Worm (Caenorhabditis elegans) whole organism, L2 larva: Measurements from ENCODE around the gene comt-1.

Experiments used
- C34F6.9 ChIP-seq: fragments of 150-350 bp; optimal IDR thresholded peaks from 2 replicates; lab custom pipeline; 2014; ENCODE audit warnings: missing biosample characterization, missing genetic modification characterization
- F13H6.1 ChIP-seq: sonication (generic microtip); optimal IDR thresholded peaks from 2 replicates; lab custom pipeline; 2016; ENCODE audit warnings: missing genetic modification characterization, missing compliant biosample characterization
- R02D3.7 ChIP-seq: fragments of 150-350 bp; optimal IDR thresholded peaks from 2 replicates; lab custom pipeline; 2014; ENCODE audit warnings: missing biosample characterization, missing genetic modification characterization
- Y55F3AM.14 ChIP-seq: fragments of 200-800 bp; sonication (Bioruptor generic); optimal IDR thresholded peaks from 2 replicates; lab custom pipeline; 2018; ENCODE audit warnings: mild to moderate bottlenecking, missing genetic modification characterization, missing compliant biosample characterization
- ZK546.5 ChIP-seq: sonication (generic microtip); optimal IDR thresholded peaks from 2 replicates; lab custom pipeline; 2017; ENCODE audit warnings: missing biosample characterization, missing genetic modification characterization
- alr-1 ChIP-seq: fragments of 150-350 bp; optimal IDR thresholded peaks from 2 replicates; lab custom pipeline; 2014; ENCODE audit warnings: missing biosample characterization, missing genetic modification characterization
- aly-2 ChIP-seq: fragments of 150-350 bp; optimal IDR thresholded peaks from 2 replicates; lab custom pipeline; 2014; ENCODE audit warnings: missing biosample characterization, missing genetic modification characterization
- ama-1 ChIP-seq: fragments of 150-350 bp; optimal IDR thresholded peaks from 2 replicates; lab custom pipeline; 2018; ENCODE audit warnings: inconsistent platforms
- blmp-1 ChIP-seq: sonication (generic microtip); optimal IDR thresholded peaks from 2 replicates; lab custom pipeline; 2017; ENCODE audit warnings: missing genetic modification characterization, mild to moderate bottlenecking, missing compliant biosample characterization, antibody characterized with exemption, moderate library complexity; ENCODE audit not compliant: insufficient read depth
- ceh-16 ChIP-seq: fragments of 150-350 bp; optimal IDR thresholded peaks from 2 replicates; lab custom pipeline; 2014; ENCODE audit warnings: missing biosample characterization, missing genetic modification characterization
- ceh-82 ChIP-seq: fragments of 150-350 bp; optimal IDR thresholded peaks from 2 replicates; lab custom pipeline; 2014; ENCODE audit warnings: missing biosample characterization, missing genetic modification characterization
- crh-2 ChIP-seq: sonication (generic microtip); optimal IDR thresholded peaks from 2 replicates; lab custom pipeline; 2017; ENCODE audit warnings: missing biosample characterization, missing genetic modification characterization
- dmd-4 ChIP-seq: sonication (generic microtip); optimal IDR thresholded peaks from 2 replicates; lab custom pipeline; 2017; ENCODE audit warnings: missing biosample characterization, missing genetic modification characterization
- egl-27 ChIP-seq: sonication (generic microtip); optimal IDR thresholded peaks from 3 replicates; lab custom pipeline; 2017; ENCODE audit warnings: missing biosample characterization, missing genetic modification reagents, missing genetic modification characterization
- elt-1 ChIP-seq: fragments of 150-350 bp; optimal IDR thresholded peaks from 2 replicates; lab custom pipeline; 2014; ENCODE audit warnings: missing biosample characterization, missing genetic modification characterization
- elt-3 ChIP-seq: sonication (generic microtip); optimal IDR thresholded peaks from 2 replicates; lab custom pipeline; 2017; ENCODE audit warnings: missing biosample characterization, missing genetic modification characterization
- fos-1 ChIP-seq: fragments of 150-350 bp; optimal IDR thresholded peaks from 2 replicates; lab custom pipeline; 2014; ENCODE audit warnings: missing biosample characterization, missing genetic modification characterization
- gmeb-1 ChIP-seq: fragments of 150-350 bp; optimal IDR thresholded peaks from 2 replicates; lab custom pipeline; 2014; ENCODE audit warnings: missing biosample characterization, missing genetic modification characterization
- lin-11 ChIP-seq: fragments of 150-350 bp; sonication (generic microtip); optimal IDR thresholded peaks from 2 replicates; lab custom pipeline; 2014; ENCODE audit warnings: missing biosample characterization, missing genetic modification characterization, inconsistent platforms, mixed read lengths
- lin-13 ChIP-seq: fragments of 150-350 bp; optimal IDR thresholded peaks from 2 replicates; lab custom pipeline; 2014; ENCODE audit warnings: missing biosample characterization, missing genetic modification reagents, missing genetic modification characterization
- lin-39 ChIP-seq: fragments of 150-350 bp; optimal IDR thresholded peaks from 2 replicates; lab custom pipeline; 2014; ENCODE audit warnings: missing biosample characterization, missing genetic modification reagents, missing genetic modification characterization
- lsy-2 ChIP-seq, 2 experiments: fragments of 150-350 bp in 1 of 2; sonication (generic microtip) in 1 of 2; optimal IDR thresholded peaks; 2 replicates each; lab custom pipeline; 2014 to 2017; ENCODE audit warnings: missing biosample characterization in 2 of 2, missing genetic modification characterization in 2 of 2
- mab-5 ChIP-seq: fragments of 150-350 bp; optimal IDR thresholded peaks from 2 replicates; lab custom pipeline; 2014; ENCODE audit warnings: missing biosample characterization, missing genetic modification characterization
- mbf-1 ChIP-seq: sonication (generic microtip); optimal IDR thresholded peaks from 2 replicates; lab custom pipeline; 2017; ENCODE audit warnings: missing biosample characterization, missing genetic modification characterization
- mdl-1 ChIP-seq, 2 experiments: fragments of 150-350 bp in 1 of 2; sonication (generic microtip) in 1 of 2; optimal IDR thresholded peaks; 2 replicates each; lab custom pipeline; 2017; ENCODE audit warnings: missing biosample characterization in 2 of 2, missing genetic modification characterization in 2 of 2
- nhr-10 ChIP-seq: sonication (generic microtip); optimal IDR thresholded peaks from 2 replicates; lab custom pipeline; 2017; ENCODE audit warnings: missing biosample characterization, missing genetic modification characterization
- nhr-11 ChIP-seq: fragments of 150-350 bp; optimal IDR thresholded peaks from 2 replicates; lab custom pipeline; 2014; ENCODE audit warnings: missing biosample characterization, missing genetic modification characterization
- nhr-12 ChIP-seq: fragments of 150-350 bp; optimal IDR thresholded peaks from 2 replicates; lab custom pipeline; 2014; ENCODE audit warnings: missing biosample characterization, missing genetic modification characterization
- nhr-129 ChIP-seq: fragments of 150-350 bp; optimal IDR thresholded peaks from 2 replicates; lab custom pipeline; 2014; ENCODE audit warnings: missing biosample characterization, missing genetic modification characterization
- nhr-21 ChIP-seq: fragments of 150-350 bp; optimal IDR thresholded peaks from 2 replicates; lab custom pipeline; 2014; ENCODE audit warnings: missing biosample characterization, missing genetic modification characterization
- nhr-23 ChIP-seq: fragments of 150-350 bp; optimal IDR thresholded peaks from 2 replicates; lab custom pipeline; 2014; ENCODE audit warnings: missing biosample characterization, missing genetic modification reagents, missing genetic modification characterization
- nhr-237 ChIP-seq: fragments of 150-350 bp; optimal IDR thresholded peaks from 2 replicates; lab custom pipeline; 2014; ENCODE audit warnings: missing biosample characterization, missing genetic modification characterization
- nhr-25 ChIP-seq: fragments of 150-350 bp; sonication (generic microtip); optimal IDR thresholded peaks from 3 replicates; lab custom pipeline; 2014; ENCODE audit warnings: missing biosample characterization, missing genetic modification characterization
- nhr-6 ChIP-seq: fragments of 150-350 bp; optimal IDR thresholded peaks from 2 replicates; lab custom pipeline; 2014; ENCODE audit warnings: missing biosample characterization, missing genetic modification characterization
- nhr-77 ChIP-seq: fragments of 150-350 bp; optimal IDR thresholded peaks from 2 replicates; lab custom pipeline; 2014; ENCODE audit warnings: missing biosample characterization, missing genetic modification characterization
- peb-1 ChIP-seq: fragments of 150-350 bp; optimal IDR thresholded peaks from 2 replicates; lab custom pipeline; 2014; ENCODE audit warnings: missing biosample characterization, missing genetic modification characterization
- sem-4 ChIP-seq: fragments of 150-350 bp; optimal IDR thresholded peaks from 2 replicates; lab custom pipeline; 2014; ENCODE audit warnings: missing biosample characterization, missing genetic modification reagents, missing genetic modification characterization
- skn-1 ChIP-seq: sonication (generic microtip); optimal IDR thresholded peaks from 2 replicates; lab custom pipeline; 2017; ENCODE audit warnings: missing biosample characterization, missing genetic modification characterization
- sma-3 ChIP-seq: sonication (generic microtip); optimal IDR thresholded peaks from 2 replicates; lab custom pipeline; 2016; ENCODE audit warnings: missing genetic modification reagents, missing genetic modification characterization, missing compliant biosample characterization
- sma-9 ChIP-seq, 2 experiments: fragments of 150-350 bp in 1 of 2; sonication (generic microtip) in 1 of 2; optimal IDR thresholded peaks; 2 replicates each; lab custom pipeline; 2014 to 2016; ENCODE audit warnings: missing genetic modification characterization in 2 of 2, mild to moderate bottlenecking in 1 of 2, missing biosample characterization in 1 of 2, missing compliant biosample characterization in 1 of 2, missing genetic modification reagents in 1 of 2, moderate library complexity in 1 of 2
- snpc-4 ChIP-seq: fragments of 150-350 bp; optimal IDR thresholded peaks from 2 replicates; lab custom pipeline; 2014; ENCODE audit warnings: missing biosample characterization, missing genetic modification characterization
- unc-39 ChIP-seq: fragments of 150-350 bp; optimal IDR thresholded peaks from 2 replicates; lab custom pipeline; 2014; ENCODE audit warnings: missing biosample characterization, missing genetic modification characterization
- unc-55 ChIP-seq: fragments of 150-350 bp; sonication (generic microtip); optimal IDR thresholded peaks from 3 replicates; lab custom pipeline; 2014; ENCODE audit warnings: missing biosample characterization, missing genetic modification reagents, missing genetic modification characterization
- unc-62 ChIP-seq: fragments of 150-350 bp; optimal IDR thresholded peaks from 2 replicates; lab custom pipeline; 2014; ENCODE audit warnings: missing biosample characterization, missing genetic modification reagents, missing genetic modification characterization
- zag-1 ChIP-seq: fragments of 150-350 bp; optimal IDR thresholded peaks from 2 replicates; lab custom pipeline; 2014; ENCODE audit warnings: missing biosample characterization, missing genetic modification characterization
- ztf-1 ChIP-seq: fragments of 200-800 bp; sonication (Bioruptor generic); conservative IDR thresholded peaks from 2 replicates; pipeline ENCODE4 v1.3.6; 2022; ENCODE audit warnings: missing genetic modification characterization, missing compliant biosample characterization
- ztf-11 ChIP-seq: sonication (generic microtip); optimal IDR thresholded peaks from 2 replicates; lab custom pipeline; 2017; ENCODE audit warnings: missing biosample characterization, missing genetic modification characterization
- ztf-4 ChIP-seq: fragments of 150-350 bp; optimal IDR thresholded peaks from 2 replicates; lab custom pipeline; 2014; ENCODE audit warnings: missing biosample characterization, missing genetic modification characterization

comt-1 gene

DNA sequence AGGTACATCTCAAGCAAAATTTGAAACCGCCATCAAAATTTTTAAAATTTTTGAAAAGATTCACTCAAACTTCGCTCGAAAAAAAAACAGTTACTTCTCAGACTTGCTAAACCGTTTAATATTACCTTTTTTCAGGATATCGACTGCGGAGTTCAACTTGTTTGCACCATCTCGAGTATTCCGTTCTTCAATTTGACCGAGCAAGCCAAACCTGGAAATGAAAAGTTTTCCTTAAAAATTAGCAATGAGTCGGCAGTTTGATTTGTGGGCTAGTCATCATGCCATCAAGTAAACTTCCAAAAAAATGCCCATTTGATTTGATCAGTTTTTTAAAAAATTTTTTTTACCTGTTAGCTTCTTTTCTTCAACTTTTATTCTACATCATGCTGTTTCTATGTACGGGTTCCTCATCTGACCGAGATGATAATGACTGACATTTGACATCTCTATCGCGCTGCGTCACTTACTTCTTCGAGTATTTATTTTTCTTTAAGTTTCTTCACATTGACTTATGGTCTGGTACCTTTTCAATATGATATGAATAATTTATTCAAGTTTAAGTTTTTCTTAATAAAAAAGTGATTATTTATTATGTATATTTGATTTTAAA is 27.9 kb upstream of the comt-1 start:
- TF ChIP-seq nhr-21 (tag; lab: Kevin White, UChicago) (peak; percentile 22), ztf-1 (GFP tag; lab: Robert Waterston, UW) (no peak), nhr-77 (tag; lab: Kevin White, UChicago) (no peak), ama-1 (peak; percentile 45), alr-1 (tag; lab: Kevin White, UChicago) (no peak), lsy-2 (tag; optimal IDR thresholded peaks at IDR 0.05; lab: Kevin White, UChicago) (peak in 1 of 2 experiments; percentile 34), nhr-12 (no peak)
- TF ChIP-seq, all 48 proteins: peak for 3

DNA sequence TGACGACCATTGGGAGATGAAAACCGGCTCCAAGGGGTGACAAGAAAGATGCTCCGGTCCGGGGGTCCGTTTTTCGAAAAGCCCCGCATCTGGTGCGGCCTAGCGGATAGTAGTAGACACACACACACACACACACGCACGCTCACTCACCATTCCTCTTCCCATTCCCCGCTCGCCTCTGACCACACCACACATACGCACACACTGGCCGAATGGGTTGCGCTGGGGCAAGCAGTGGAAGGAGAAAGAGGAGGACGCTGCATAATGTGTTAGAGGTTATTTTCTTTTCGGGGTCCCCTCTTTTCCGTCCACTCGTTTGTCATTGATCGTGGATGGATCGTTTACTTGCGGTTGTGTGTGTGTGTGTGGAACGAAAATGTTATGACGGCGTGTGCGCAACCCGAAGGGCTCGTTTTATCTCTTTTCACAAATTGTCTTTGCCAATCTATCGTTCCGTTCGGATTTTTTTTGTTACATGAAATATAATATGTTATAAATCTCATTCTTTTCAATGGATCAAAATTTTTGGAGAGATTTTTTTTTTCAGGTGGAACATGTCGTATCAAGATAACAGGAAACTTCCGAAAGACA is 23.1 kb upstream of the comt-1 start, which contains the start of gene vang-1:
Gene vang-1, plus strand, starts transcription at position 541 of the 591 bp plus-strand sequence.
- TF ChIP-seq nhr-77 (tag; lab: Kevin White, UChicago) (no peak), peb-1 (tag; lab: Kevin White, UChicago) (no peak), nhr-23 (tag; lab: Kevin White, UChicago) (no peak), snpc-4 (tag; lab: Kevin White, UChicago) (no peak), unc-62 (GFP tag; lab: Kevin White, UChicago) (no peak), mbf-1 (tag; lab: Kevin White, UChicago) (no peak), nhr-10 (tag; lab: Kevin White, UChicago) (no peak), mdl-1 (tag; optimal IDR thresholded peaks at IDR 0.05; lab: Kevin White, UChicago) (no peak), sma-3 (no peak), alr-1 (tag; lab: Kevin White, UChicago) (no peak), ceh-16 (tag; lab: Kevin White, UChicago) (no peak), nhr-21 (tag; lab: Kevin White, UChicago) (no peak), ama-1 (no peak), elt-1 (tag; lab: Kevin White, UChicago) (no peak), nhr-25 (no peak), ztf-1 (GFP tag; lab: Robert Waterston, UW) (no peak), lsy-2 (tag; optimal IDR thresholded peaks at IDR 0.05; lab: Kevin White, UChicago) (no peak), gmeb-1 (tag; lab: Kevin White, UChicago) (no peak), C34F6.9 (peak; percentile 18), crh-2 (tag; lab: Kevin White, UChicago) (no peak), lin-39 (no peak), dmd-4 (tag; lab: Kevin White, UChicago) (no peak), unc-39 (tag; lab: Kevin White, UChicago) (no peak), zag-1 (tag; lab: Kevin White, UChicago) (peak; percentile 19), skn-1 (tag; lab: Kevin White, UChicago) (no peak), nhr-11 (tag; lab: Kevin White, UChicago) (no peak), ztf-11 (tag; lab: Kevin White, UChicago) (no peak), nhr-129 (tag; lab: Kevin White, UChicago) (peak; percentile 23), Y55F3AM.14 (GFP tag; lab: Kevin White, UChicago) (no peak), blmp-1 (no peak), fos-1 (tag; lab: Kevin White, UChicago) (peak; percentile 4), ZK546.5 (tag; lab: Kevin White, UChicago) (no peak), egl-27 (tag; lab: Kevin White, UChicago) (no peak), ztf-4 (no peak), F13H6.1 (peak; percentile 27), R02D3.7 (tag; lab: Kevin White, UChicago) (no peak), elt-3 (tag; lab: Kevin White, UChicago) (no peak), nhr-237 (tag; lab: Kevin White, UChicago) (no peak), aly-2 (no peak), nhr-6 (tag; lab: Kevin White, UChicago) (no peak), unc-55 (peak; percentile 43), sem-4 (no peak), ceh-82 (tag; lab: Kevin White, UChicago) (no peak), mab-5 (peak; percentile 56), lin-11 (no peak), sma-9 (GFP tag; optimal IDR thresholded peaks at IDR 0.05; lab: Kevin White, UChicago) (no peak), sma-9 (tag; optimal IDR thresholded peaks at IDR 0.05; lab: Kevin White, UChicago) (no peak), lin-13 (no peak), nhr-12 (no peak)
- TF ChIP-seq, all 48 proteins: peak for 7
